Fruit fly (Drosophila melanogaster) whole organism, embryonic: ENCODE results near the gene PIG-Q.

Source experiments
- BtbVII ChIP-seq: fragments of 200-800 bp; sonication (Bioruptor generic); optimal IDR thresholded peaks from 3 replicates; lab custom pipeline; 2017; ENCODE audit warnings: missing biosample characterization, mild to moderate bottlenecking, missing genetic modification characterization
- CG12769 ChIP-seq: fragments of 200-800 bp; sonication (Bioruptor generic); optimal IDR thresholded peaks from 2 replicates; lab custom pipeline; 2019; ENCODE audit warnings: missing biosample characterization, mild to moderate bottlenecking, missing genetic modification characterization, moderate library complexity
- CG14050 ChIP-seq: fragments of 200-800 bp; sonication (Bioruptor generic); IDR thresholded peaks from 3 replicates; pipeline ENCODE4 v1.3.6; 2022; ENCODE audit warnings: missing biosample characterization, missing genetic modification characterization
- CG15479 ChIP-seq: fragments of 200-800 bp; sonication (Bioruptor generic); optimal IDR thresholded peaks from 3 replicates; lab custom pipeline; 2019; ENCODE audit warnings: missing biosample characterization, mild to moderate bottlenecking, missing genetic modification characterization, moderate library complexity
- CG17361 ChIP-seq: fragments of 200-800 bp; sonication (Bioruptor generic); IDR thresholded peaks from 3 replicates; pipeline ENCODE4 v1.3.6; 2022; ENCODE audit warnings: missing biosample characterization, missing genetic modification characterization
- CG33557 ChIP-seq: fragments of 200-800 bp; sonication (Bioruptor generic); optimal IDR thresholded peaks from 2 replicates; lab custom pipeline; 2019; ENCODE audit warnings: missing biosample characterization, mild to moderate bottlenecking, missing genetic modification characterization, moderate library complexity
- CG34376 ChIP-seq: fragments of 200-800 bp; sonication (Bioruptor generic); optimal IDR thresholded peaks from 2 replicates; lab custom pipeline; 2018; ENCODE audit warnings: missing biosample characterization, mild to moderate bottlenecking, missing genetic modification characterization
- CG6254 ChIP-seq: fragments of 200-800 bp; sonication (Bioruptor generic); optimal IDR thresholded peaks from 3 replicates; lab custom pipeline; 2017; ENCODE audit warnings: mild to moderate bottlenecking, missing biosample characterization, missing genetic modification reagents, missing genetic modification characterization
- CG6791 ChIP-seq: fragments of 200-800 bp; sonication (Bioruptor generic); IDR thresholded peaks from 3 replicates; pipeline ENCODE4 v1.3.6; 2022; ENCODE audit warnings: missing biosample characterization, missing genetic modification characterization; ENCODE audit not compliant: partially characterized antibody
- CG6813 ChIP-seq: fragments of 200-800 bp; sonication (Bioruptor generic); optimal IDR thresholded peaks from 2 replicates; lab custom pipeline; 2017; ENCODE audit warnings: missing biosample characterization, missing genetic modification characterization, mild to moderate bottlenecking, moderate library complexity, missing genetic modification reagents
- CG7786 ChIP-seq: fragments of 200-800 bp; sonication (Bioruptor generic); optimal IDR thresholded peaks from 2 replicates; lab custom pipeline; 2016; ENCODE audit warnings: missing biosample characterization, missing genetic modification characterization
- CG7987 ChIP-seq: fragments of 200-800 bp; sonication (Bioruptor generic); optimal IDR thresholded peaks from 2 replicates; lab custom pipeline; 2018; ENCODE audit warnings: missing biosample characterization, mild to moderate bottlenecking, missing genetic modification characterization, moderate library complexity
- CG8281 ChIP-seq: fragments of 200-800 bp; sonication (Bioruptor generic); optimal IDR thresholded peaks from 2 replicates; lab custom pipeline; 2018; ENCODE audit warnings: missing biosample characterization, mild to moderate bottlenecking, missing genetic modification characterization, moderate library complexity
- Dbx ChIP-seq: fragments of 200-800 bp; sonication (Bioruptor generic); IDR thresholded peaks from 3 replicates; pipeline ENCODE4 v1.3.6; 2022; ENCODE audit warnings: missing biosample characterization, missing genetic modification characterization
- Eip74EF ChIP-seq, 2 experiments: fragments of 200-800 bp in 1 of 2; fragments of >200 bp in 1 of 2; sonication (Bioruptor generic) in 1 of 2; optimal IDR thresholded peaks; 2 replicates each; lab custom pipeline; 2017 to 2019; ENCODE audit warnings: missing biosample characterization in 2 of 2, missing genetic modification characterization in 2 of 2, mild to moderate bottlenecking in 1 of 2, moderate library complexity in 1 of 2
- Elba2 ChIP-seq: fragments of 200-800 bp; sonication (Bioruptor generic); optimal IDR thresholded peaks from 3 replicates; lab custom pipeline; 2016; ENCODE audit warnings: missing biosample characterization, missing genetic modification characterization
- Hr78 ChIP-seq, 2 experiments: fragments of 200-800 bp in 1 of 2; fragments of >200 bp in 1 of 2; sonication (Bioruptor generic) in 1 of 2; optimal IDR thresholded peaks; 2 replicates each; lab custom pipeline; 2017 to 2019; ENCODE audit warnings: missing biosample characterization in 2 of 2, missing genetic modification characterization in 2 of 2, mild to moderate bottlenecking in 1 of 2, moderate library complexity in 1 of 2
- Med ChIP-seq: fragments of 200-800 bp; sonication (Bioruptor generic); peaks from one replicate; lab custom pipeline; 2016; ENCODE audit warnings: missing biosample characterization, missing genetic modification characterization, mild to moderate bottlenecking, inconsistent platforms, moderate library complexity
- Nf-YC ChIP-seq: fragments of 200-800 bp; optimal IDR thresholded peaks from 3 replicates; lab custom pipeline; 2019; ENCODE audit warnings: missing biosample characterization, mild to moderate bottlenecking, missing genetic modification characterization, moderate library complexity
- Optix ChIP-seq: fragments of 200-800 bp; sonication (Bioruptor generic); IDR thresholded peaks from 3 replicates; pipeline ENCODE4 v1.3.6; 2022; ENCODE audit warnings: missing biosample characterization, missing genetic modification characterization
- Scr ChIP-seq: fragments of 200-800 bp; sonication (Bioruptor generic); IDR thresholded peaks from 2 replicates; pipeline ENCODE4 v1.3.6; 2022; ENCODE audit warnings: missing biosample characterization, missing genetic modification characterization; ENCODE audit not compliant: partially characterized antibody
- Taf1 ChIP-seq: fragments of 200-800 bp; sonication (Bioruptor generic); IDR thresholded peaks from 2 replicates; pipeline ENCODE4 v1.3.6; 2022; ENCODE audit warnings: missing biosample characterization, missing genetic modification characterization
- bbx ChIP-seq: fragments of 200-800 bp; sonication (Bioruptor generic); IDR thresholded peaks from 2 replicates; pipeline ENCODE4 v1.3.6; 2022; ENCODE audit warnings: missing biosample characterization, missing genetic modification characterization; ENCODE audit not compliant: partially characterized antibody
- bigmax ChIP-seq: fragments of 200-800 bp; sonication (Bioruptor generic); optimal IDR thresholded peaks from 2 replicates; lab custom pipeline; 2018; ENCODE audit warnings: missing biosample characterization, mild to moderate bottlenecking, missing genetic modification characterization
- br ChIP-seq: fragments of >200 bp; optimal IDR thresholded peaks from 2 replicates; lab custom pipeline; 2017
- bsh ChIP-seq, 2 experiments: fragments of 200-800 bp; sonication (Bioruptor generic); optimal IDR thresholded peaks; 2 replicates each; lab custom pipeline; 2017 to 2018; ENCODE audit warnings: mild to moderate bottlenecking in 2 of 2, missing biosample characterization in 2 of 2, missing genetic modification characterization in 2 of 2, moderate library complexity in 1 of 2
- chinmo ChIP-seq: fragments of 200-800 bp; sonication (Bioruptor generic); IDR thresholded peaks from 4 replicates; pipeline ENCODE4 v1.3.6; 2022; ENCODE audit warnings: missing biosample characterization, missing genetic modification characterization; ENCODE audit not compliant: partially characterized antibody
- corto ChIP-seq: fragments of 200-800 bp; sonication (Bioruptor generic); optimal IDR thresholded peaks from 2 replicates; lab custom pipeline; 2016; ENCODE audit warnings: missing biosample characterization, mild to moderate bottlenecking, missing genetic modification characterization, moderate library complexity
- grn ChIP-seq: fragments of 200-800 bp; sonication (Bioruptor generic); optimal IDR thresholded peaks from 3 replicates; lab custom pipeline; 2017; ENCODE audit warnings: missing biosample characterization, missing genetic modification characterization
- insv ChIP-seq, 2 experiments: fragments of 200-800 bp; sonication (Bioruptor generic); optimal IDR thresholded peaks; 3 replicates each; lab custom pipeline; 2016 to 2018; ENCODE audit warnings: missing biosample characterization in 2 of 2, missing genetic modification characterization in 2 of 2
- knrl ChIP-seq: fragments of 200-800 bp; sonication (Bioruptor generic); IDR thresholded peaks from 3 replicates; pipeline ENCODE4 v1.3.6; 2022; ENCODE audit warnings: missing biosample characterization, missing genetic modification characterization; ENCODE audit not compliant: partially characterized antibody
- lmd ChIP-seq: fragments of 200-800 bp; sonication (Bioruptor generic); IDR thresholded peaks from 2 replicates; pipeline ENCODE4 v1.3.6; 2022; ENCODE audit warnings: missing biosample characterization, missing genetic modification characterization
- nerfin-1 ChIP-seq: fragments of 200-800 bp; sonication (Bioruptor generic); optimal IDR thresholded peaks from 3 replicates; lab custom pipeline; 2019; ENCODE audit warnings: missing biosample characterization, mild to moderate bottlenecking, missing genetic modification characterization, moderate library complexity
- nmo ChIP-seq: fragments of 200-800 bp; sonication (Bioruptor generic); optimal IDR thresholded peaks from 2 replicates; lab custom pipeline; 2018; ENCODE audit warnings: missing biosample characterization, mild to moderate bottlenecking, missing genetic modification characterization, moderate library complexity
- nom ChIP-seq: fragments of 200-800 bp; sonication (Bioruptor generic); optimal IDR thresholded peaks from 2 replicates; lab custom pipeline; 2017; ENCODE audit warnings: missing biosample characterization, missing genetic modification characterization, mild to moderate bottlenecking, moderate library complexity, missing genetic modification reagents
- pfk ChIP-seq: fragments of 200-800 bp; sonication (Bioruptor generic); optimal IDR thresholded peaks from 2 replicates; lab custom pipeline; 2018; ENCODE audit warnings: missing biosample characterization, mild to moderate bottlenecking, missing genetic modification characterization, moderate library complexity
- run ChIP-seq: fragments of 200-800 bp; sonication (Bioruptor generic); optimal IDR thresholded peaks from 3 replicates; lab custom pipeline; 2018; ENCODE audit warnings: missing biosample characterization, mild to moderate bottlenecking, missing genetic modification characterization
- sqz ChIP-seq: fragments of 200-800 bp; sonication (Bioruptor generic); optimal IDR thresholded peaks from 3 replicates; lab custom pipeline; 2018; ENCODE audit warnings: missing biosample characterization, mild to moderate bottlenecking, missing genetic modification characterization
- sr ChIP-seq: fragments of 200-800 bp; sonication (Bioruptor generic); IDR thresholded peaks from 3 replicates; pipeline ENCODE4 v1.3.6; 2022; ENCODE audit warnings: missing biosample characterization, missing genetic modification characterization
- sug ChIP-seq: fragments of 200-800 bp; optimal IDR thresholded peaks from 2 replicates; lab custom pipeline; 2019; ENCODE audit warnings: missing biosample characterization, mild to moderate bottlenecking, missing genetic modification characterization, moderate library complexity

PIG-Q gene

dm6 chrX:16318858-16319557 lies 39.9 kb upstream of the PIG-Q start (continued):
- TF ChIP-seq CG6813 (GFP tag; lab: Kevin White, UChicago) (peak; percentile 5), Med (GFP tag; lab: Kevin White, UChicago) (peak; percentile 51), CG15479 (GFP tag; lab: Kevin White, UChicago) (peak; percentile 88), Scr (0 out of 2 replicates have a peak, but pooled peaks have one; percentile 8), sug (peak; percentile 58), bsh (GFP tag; optimal IDR thresholded peaks at IDR 0.05; lab: Kevin White, UChicago) (peak in 1 of 2 experiments; percentile 41), CG14050 (GFP tag; lab: Robert Waterston, UW) (no peak), knrl (peak; percentile 29; the same call in 1 of the 3 replicates), pfk (GFP tag; lab: Kevin White, UChicago) (peak; percentile 74), Elba2 (GFP tag; lab: Kevin White, UChicago) (peak; percentile 75), br (lab: Kevin White, UChicago) (no peak), Optix (GFP tag; lab: Robert Waterston, UW) (no peak), chinmo (GFP tag; lab: Robert Waterston, UW) (peak; percentile 99), corto (GFP tag; lab: Kevin White, UChicago) (peak; percentile 38), insv (GFP tag; optimal IDR thresholded peaks at IDR 0.05; lab: Kevin White, UChicago) (peak in 1 of 2 experiments; percentile 83), Nf-YC (tag; lab: Kevin White, UChicago) (peak; percentile 45), Taf1 (no peak), CG7786 (no peak), Eip74EF (GFP tag; optimal IDR thresholded peaks at IDR 0.05; lab: Kevin White, UChicago) (peak in 1 of 2 experiments; percentile 11), CG34376 (peak; percentile 66), Hr78 (GFP tag; optimal IDR thresholded peaks at IDR 0.05; lab: Kevin White, UChicago) (peak in 1 of 2 experiments; percentile 25), nom (GFP tag; lab: Kevin White, UChicago) (peak; percentile 19), bbx (GFP tag; lab: Robert Waterston, UW) (0 out of 2 replicates have a peak, but pooled peaks have one; percentile 28), CG33557 (GFP tag; lab: Kevin White, UChicago) (peak; percentile 4), bigmax (GFP tag; lab: Kevin White, UChicago) (peak; percentile 99), Dbx (peak; percentile 21; the same call in 1 of the 3 replicates), sqz (GFP tag; lab: Kevin White, UChicago) (no peak), lmd (peak; percentile 28; the same call in 1 of the 2 replicates), CG12769 (peak; percentile 6), CG17361 (GFP tag; lab: Robert Waterston, UW) (0 out of 3 replicates have a peak, but pooled peaks have one; percentile 7), run (tag; lab: Kevin White, UChicago) (no peak), CG6791 (GFP tag; lab: Robert Waterston, UW) (peak; percentile 64; the same call in 2 of the 3 replicates), CG7987 (GFP tag; lab: Kevin White, UChicago) (peak; percentile 35)

dm6 chrX:16319558-16319924 lies 39.4 kb upstream of the PIG-Q start:
- TF ChIP-seq CG6254 (GFP tag; lab: Kevin White, UChicago) (no peak), nmo (GFP tag; lab: Kevin White, UChicago) (peak; percentile 7), CG15479 (GFP tag; lab: Kevin White, UChicago) (peak; percentile 30), BtbVII (GFP tag; lab: Kevin White, UChicago) (no peak), sr (GFP tag; lab: Robert Waterston, UW) (no peak), Elba2 (GFP tag; lab: Kevin White, UChicago) (peak; percentile 55), CG8281 (tag; lab: Kevin White, UChicago) (no peak), nerfin-1 (tag; lab: Kevin White, UChicago) (peak; percentile 56), insv (GFP tag; optimal IDR thresholded peaks at IDR 0.05; lab: Kevin White, UChicago) (peak in 1 of 2 experiments; percentile 73), grn (GFP tag; lab: Kevin White, UChicago) (peak; percentile 64)
